Worm (Caenorhabditis elegans) whole organism, L1 larva: ENCODE data around the gene Y51A2A.4.

ENCODE experiments used
- aha-1 ChIP-seq: fragments of 150-350 bp; optimal IDR thresholded peaks from 2 replicates; lab custom pipeline; 2014; ENCODE audit warnings: missing biosample characterization, missing genetic modification characterization
- ama-1 ChIP-seq: fragments of 150-350 bp; optimal IDR thresholded peaks from 2 replicates; lab custom pipeline; 2014
- dpl-1 ChIP-seq, 3 experiments: fragments of 150-350 bp in 2 of 3; sonication (generic microtip) in 1 of 3; optimal IDR thresholded peaks; 2 replicates each; lab custom pipeline; 2014 to 2017; ENCODE audit warnings: missing biosample characterization in 3 of 3, missing genetic modification characterization in 3 of 3, missing genetic modification reagents in 3 of 3
- lir-3 ChIP-seq: sonication (generic microtip); optimal IDR thresholded peaks from 2 replicates; lab custom pipeline; 2016; ENCODE audit warnings: mild to moderate bottlenecking, missing genetic modification characterization, moderate library complexity, missing compliant biosample characterization; ENCODE audit not compliant: poor library complexity
- lsy-2 ChIP-seq, 2 experiments: fragments of 150-350 bp; optimal IDR thresholded peaks; 2 replicates each; lab custom pipeline; 2014; ENCODE audit warnings: missing biosample characterization in 2 of 2, missing genetic modification characterization in 2 of 2
- mdl-1 ChIP-seq, 2 experiments: fragments of 150-350 bp; optimal IDR thresholded peaks; 2 replicates each; lab custom pipeline; 2014 to 2017; ENCODE audit warnings: missing biosample characterization in 2 of 2, missing genetic modification characterization in 2 of 2, inconsistent platforms in 1 of 2
- mep-1 ChIP-seq: fragments of 150-350 bp; optimal IDR thresholded peaks from 2 replicates; lab custom pipeline; 2014; ENCODE audit warnings: missing biosample characterization, missing genetic modification characterization
- nhr-12 ChIP-seq: sonication (generic microtip); optimal IDR thresholded peaks from 2 replicates; lab custom pipeline; 2017; ENCODE audit warnings: missing biosample characterization, missing genetic modification characterization
- nhr-76 ChIP-seq: sonication (generic microtip); optimal IDR thresholded peaks from 2 replicates; lab custom pipeline; 2017; ENCODE audit warnings: missing biosample characterization, missing genetic modification characterization
- unc-130 ChIP-seq: fragments of 150-350 bp; optimal IDR thresholded peaks from 2 replicates; lab custom pipeline; 2017; ENCODE audit warnings: missing biosample characterization, missing genetic modification characterization, inconsistent platforms

DNA sequence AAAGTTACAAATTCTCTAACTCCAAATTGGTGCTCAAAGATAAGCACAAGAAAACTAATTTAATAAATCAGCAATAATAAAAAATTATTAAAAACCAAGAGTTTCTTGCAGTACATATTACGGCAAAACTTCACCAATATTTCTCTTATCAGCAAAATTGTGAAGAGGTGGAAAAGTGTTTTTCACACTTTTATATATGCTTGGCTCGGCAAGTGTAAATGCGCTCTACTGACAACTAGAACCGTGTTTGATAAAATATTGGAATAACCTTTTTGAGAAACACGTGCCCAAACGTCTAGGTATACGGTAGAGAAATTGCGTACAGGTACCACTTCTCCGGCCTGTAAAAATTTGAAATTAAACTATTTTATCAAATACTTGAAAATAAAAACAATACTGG is 49.4 kb upstream of the Y51A2A.4 start, which contains the start of gene R10E8.8:
- TF ChIP-seq nhr-12 (tag; lab: Kevin White, UChicago) (no peak), unc-130 (tag; lab: Kevin White, UChicago) (no peak), nhr-76 (no peak), ama-1 (no peak), dpl-1 (GFP tag; optimal IDR thresholded peaks at IDR 0.05; lab: Kevin White, UChicago) (peak in 1 of 3 experiments; percentile 2), aha-1 (tag; lab: Kevin White, UChicago) (no peak), lsy-2 (tag; optimal IDR thresholded peaks at IDR 0.05; lab: Kevin White, UChicago) (peak in 1 of 2 experiments; percentile 32), mdl-1 (tag; optimal IDR thresholded peaks at IDR 0.05; lab: Kevin White, UChicago) (no peak), lir-3 (tag; lab: Kevin White, UChicago) (no peak), mep-1 (no peak)
